Worm (Caenorhabditis elegans) whole organism, young adult: Measurements from ENCODE around the gene F44E2.10.

Source experiments
- F10E7.11 ChIP-seq: sonication (generic microtip); optimal IDR thresholded peaks from 2 replicates; lab custom pipeline; 2017; ENCODE audit warnings: mild to moderate bottlenecking, missing genetic modification characterization, moderate library complexity, missing compliant biosample characterization
- F37B4.10 ChIP-seq: fragments of 200-800 bp; sonication (Bioruptor generic); IDR thresholded peaks from 2 replicates; pipeline ENCODE4 v1.3.6; 2022; ENCODE audit warnings: missing genetic modification characterization, missing compliant biosample characterization
- T07F8.4 ChIP-seq: sonication (generic microtip); optimal IDR thresholded peaks from 2 replicates; lab custom pipeline; 2016; ENCODE audit warnings: mild to moderate bottlenecking, missing genetic modification characterization, moderate library complexity, missing compliant biosample characterization
- Y53G8AR.9 ChIP-seq: fragments of 200-800 bp; sonication (Bioruptor generic); conservative IDR thresholded peaks from 2 replicates; pipeline ENCODE4 v1.3.6; 2022; ENCODE audit warnings: missing genetic modification reagents, missing genetic modification characterization, missing compliant biosample characterization
- Y56A3A.18 ChIP-seq: fragments of 200-800 bp; sonication (Bioruptor generic); IDR thresholded peaks from 2 replicates; pipeline ENCODE4 v1.3.6; 2022; ENCODE audit warnings: missing genetic modification reagents, missing genetic modification characterization, missing compliant biosample characterization
- Y95B8A.8 ChIP-seq: fragments of 200-800 bp; sonication (Bioruptor generic); IDR thresholded peaks from 2 replicates; pipeline ENCODE4 v1.3.6; 2022; ENCODE audit warnings: missing genetic modification reagents, missing genetic modification characterization, missing compliant biosample characterization
- bed-1 ChIP-seq: fragments of 200-800 bp; sonication (Bioruptor generic); IDR thresholded peaks from 2 replicates; pipeline ENCODE4 v1.3.6; 2022; ENCODE audit warnings: missing genetic modification reagents, missing genetic modification characterization, missing compliant biosample characterization
- ceh-100 ChIP-seq: fragments of 200-800 bp; sonication (Bioruptor generic); IDR thresholded peaks from 2 replicates; pipeline ENCODE4 v1.3.6; 2022; ENCODE audit warnings: missing genetic modification reagents, missing genetic modification characterization, missing compliant biosample characterization
- chd-7 ChIP-seq: sonication (generic microtip); optimal IDR thresholded peaks from 2 replicates; lab custom pipeline; 2016; ENCODE audit warnings: mild to moderate bottlenecking, missing genetic modification characterization, moderate library complexity, missing compliant biosample characterization
- dox-1 ChIP-seq: fragments of 200-800 bp; sonication (Bioruptor generic); IDR thresholded peaks from 2 replicates; pipeline ENCODE4 v1.3.6; 2022; ENCODE audit warnings: missing genetic modification reagents, missing genetic modification characterization, missing compliant biosample characterization
- dpl-1 ChIP-seq: fragments of 150-350 bp; optimal IDR thresholded peaks from 2 replicates; lab custom pipeline; 2014; ENCODE audit warnings: missing biosample characterization, missing genetic modification reagents, missing genetic modification characterization
- efl-1 ChIP-seq: fragments of 150-350 bp; optimal IDR thresholded peaks from 2 replicates; lab custom pipeline; 2014; ENCODE audit warnings: missing biosample characterization, missing genetic modification reagents, missing genetic modification characterization
- egl-18 ChIP-seq: fragments of 200-800 bp; sonication (Bioruptor generic); IDR thresholded peaks from 2 replicates; pipeline ENCODE4 v1.3.6; 2022; ENCODE audit warnings: missing genetic modification reagents, missing genetic modification characterization, missing compliant biosample characterization
- ekl-4 ChIP-seq: fragments of 200-800 bp; sonication (Bioruptor generic); IDR thresholded peaks from 2 replicates; pipeline ENCODE4 v1.3.6; 2022; ENCODE audit warnings: missing genetic modification reagents, missing genetic modification characterization, missing compliant biosample characterization
- fkh-3 ChIP-seq: sonication (generic microtip); optimal IDR thresholded peaks from 2 replicates; lab custom pipeline; 2016; ENCODE audit warnings: mild to moderate bottlenecking, missing genetic modification characterization, missing compliant biosample characterization
- him-1 ChIP-seq: sonication (generic microtip); optimal IDR thresholded peaks from 2 replicates; lab custom pipeline; 2016; ENCODE audit warnings: missing genotype, missing genetic modification reagents, missing genetic modification characterization, missing compliant biosample characterization
- hlh-12 ChIP-seq: sonication (generic microtip); optimal IDR thresholded peaks from 2 replicates; lab custom pipeline; 2016; ENCODE audit warnings: missing genetic modification characterization, missing compliant biosample characterization
- lag-1 ChIP-seq: fragments of 200-800 bp; sonication (Bioruptor generic); IDR thresholded peaks from 2 replicates; pipeline ENCODE4 v1.3.6; 2022; ENCODE audit warnings: missing genetic modification reagents, missing genetic modification characterization, missing compliant biosample characterization
- let-526 ChIP-seq: fragments of 200-800 bp; sonication (Bioruptor generic); IDR thresholded peaks from 2 replicates; pipeline ENCODE4 v1.3.6; 2022; ENCODE audit warnings: missing genetic modification reagents, missing genetic modification characterization, missing compliant biosample characterization
- lsy-27 ChIP-seq: sonication (generic microtip); optimal IDR thresholded peaks from 2 replicates; lab custom pipeline; 2017; ENCODE audit warnings: missing genetic modification characterization, mild to moderate bottlenecking, missing compliant biosample characterization, antibody characterized with exemption, missing genotype, borderline replicate concordance; ENCODE audit not compliant: insufficient read depth
- madf-10 ChIP-seq: sonication (generic microtip); optimal IDR thresholded peaks from 2 replicates; lab custom pipeline; 2016; ENCODE audit warnings: mild to moderate bottlenecking, missing genetic modification characterization, missing compliant biosample characterization
- mcd-1 ChIP-seq: fragments of 200-800 bp; sonication (Bioruptor generic); IDR thresholded peaks from 2 replicates; pipeline ENCODE4 v1.3.6; 2022; ENCODE audit warnings: missing genetic modification reagents, missing genetic modification characterization, missing compliant biosample characterization
- mxl-1 ChIP-seq: sonication (generic microtip); optimal IDR thresholded peaks from 2 replicates; lab custom pipeline; 2016; ENCODE audit warnings: missing genetic modification characterization, missing compliant biosample characterization
- nfya-1 ChIP-seq: sonication (generic microtip); optimal IDR thresholded peaks from 2 replicates; lab custom pipeline; 2017; ENCODE audit warnings: antibody characterized with exemption, missing compliant biosample characterization, missing genetic modification characterization, borderline replicate concordance; ENCODE audit not compliant: insufficient read depth
- nfya-2 ChIP-seq: fragments of 200-800 bp; sonication (Bioruptor generic); IDR thresholded peaks from 2 replicates; pipeline ENCODE4 v1.3.6; 2022; ENCODE audit warnings: missing genetic modification reagents, missing genetic modification characterization, missing compliant biosample characterization
- nhr-120 ChIP-seq: fragments of 200-800 bp; sonication (Bioruptor generic); IDR thresholded peaks from 2 replicates; pipeline ENCODE4 v1.3.6; 2022; ENCODE audit warnings: missing genetic modification characterization, missing compliant biosample characterization
- nhr-179 ChIP-seq: sonication (generic microtip); optimal IDR thresholded peaks from 2 replicates; lab custom pipeline; 2016; ENCODE audit warnings: mild to moderate bottlenecking, missing genetic modification characterization, missing compliant biosample characterization
- nhr-80 ChIP-seq: sonication (generic microtip); optimal IDR thresholded peaks from 2 replicates; lab custom pipeline; 2016; ENCODE audit warnings: missing genetic modification characterization, missing compliant biosample characterization
- pbrm-1 ChIP-seq: fragments of 200-800 bp; sonication (Bioruptor generic); IDR thresholded peaks from 2 replicates; pipeline ENCODE4 v1.3.6; 2022; ENCODE audit warnings: missing genetic modification reagents, missing genetic modification characterization, missing compliant biosample characterization
- rpc-1 ChIP-seq, 2 experiments: fragments of 150-350 bp in 1 of 2; sonication (generic microtip) in 1 of 2; optimal IDR thresholded peaks; 2 replicates each; lab custom pipeline; 2014 to 2018; ENCODE audit warnings: missing biosample characterization in 1 of 2, missing genetic modification characterization in 1 of 2, missing genetic modification reagents in 1 of 2, missing genotype in 1 of 2
- snpc-1.1 ChIP-seq: sonication (generic microtip); optimal IDR thresholded peaks from 2 replicates; lab custom pipeline; 2017; ENCODE audit warnings: missing genetic modification characterization, mild to moderate bottlenecking, missing compliant biosample characterization, antibody characterized with exemption, moderate library complexity, missing genotype, missing genetic modification reagents; ENCODE audit not compliant: insufficient read depth
- snpc-1.3 ChIP-seq: sonication (generic microtip); optimal IDR thresholded peaks from 2 replicates; lab custom pipeline; 2017; ENCODE audit warnings: missing genetic modification characterization, mild to moderate bottlenecking, missing compliant biosample characterization, antibody characterized with exemption, moderate library complexity, missing genotype, missing genetic modification reagents; ENCODE audit not compliant: insufficient read depth
- somi-1 ChIP-seq: fragments of 200-800 bp; sonication (Bioruptor generic); optimal IDR thresholded peaks from 2 replicates; lab custom pipeline; 2018; ENCODE audit warnings: mild to moderate bottlenecking, missing genetic modification characterization, missing compliant biosample characterization
- tbp1 ChIP-seq: fragments of 200-800 bp; sonication (Bioruptor generic); optimal IDR thresholded peaks from 2 replicates; lab custom pipeline; 2018; ENCODE audit warnings: mild to moderate bottlenecking, missing genetic modification characterization, missing compliant biosample characterization
- tbx-9 ChIP-seq: sonication (generic microtip); optimal IDR thresholded peaks from 2 replicates; lab custom pipeline; 2016; ENCODE audit warnings: borderline replicate concordance, missing genetic modification characterization, inconsistent platforms, missing compliant biosample characterization
- ztf-22 ChIP-seq: fragments of 200-800 bp; sonication (Bioruptor generic); optimal IDR thresholded peaks from 2 replicates; lab custom pipeline; 2018; ENCODE audit warnings: mild to moderate bottlenecking, missing genetic modification characterization, moderate library complexity, missing compliant biosample characterization
- ztf-28 ChIP-seq: fragments of 200-800 bp; sonication (Bioruptor generic); IDR thresholded peaks from 2 replicates; pipeline ENCODE4 v1.3.6; 2022; ENCODE audit warnings: missing genetic modification reagents, missing genetic modification characterization, missing compliant biosample characterization
- ztf-3 ChIP-seq: fragments of 200-800 bp; sonication (Bioruptor generic); optimal IDR thresholded peaks from 2 replicates; lab custom pipeline; 2018; ENCODE audit warnings: mild to moderate bottlenecking, missing genetic modification characterization, missing compliant biosample characterization

Gene F44E2.10

ce11 chrIII:8809245-8809971 lies 21.5 kb downstream of the F44E2.10 start, which contains the start of gene prx-19 (continued):
- no peak for TF ChIP-seq pbrm-1 (GFP tag; lab: Robert Waterston, UW)
- no peak for TF ChIP-seq him-1 (tag; lab: Kevin White, UChicago)
- TF ChIP-seq tbx-9 (tag; lab: Kevin White, UChicago): no peak
- TF ChIP-seq ekl-4 (GFP tag; lab: Robert Waterston, UW): no peak
- TF ChIP-seq somi-1 (GFP tag; lab: Kevin White, UChicago): no peak
- TF ChIP-seq efl-1 (GFP tag; lab: Kevin White, UChicago): peak; percentile 72
- no peak for TF ChIP-seq nfya-2
- no peak for TF ChIP-seq mxl-1 (tag; lab: Kevin White, UChicago)
- no peak for TF ChIP-seq ztf-22 (GFP tag; lab: Kevin White, UChicago)
- TF ChIP-seq nhr-80 (tag; lab: Kevin White, UChicago): peak; percentile 5
- no peak for TF ChIP-seq bed-1 (GFP tag; lab: Robert Waterston, UW)

ce11 chrIII:8807246-8807645 lies 23.7 kb downstream of the F44E2.10 start, which contains the start of gene F54F2.7:
Gene F54F2.7 (minus strand): TSS chrIII:8807346.
- no peak for TF ChIP-seq egl-18 (GFP tag; lab: Robert Waterston, UW)
- no peak for TF ChIP-seq F37B4.10 (GFP tag; lab: Robert Waterston, UW)
- TF ChIP-seq lag-1 (GFP tag; lab: Robert Waterston, UW): no peak
- no peak for TF ChIP-seq rpc-1 (optimal IDR thresholded peaks at IDR 0.05; lab: Kevin White, UChicago)
- no peak for TF ChIP-seq rpc-1 (tag; optimal IDR thresholded peaks at IDR 0.05; lab: Kevin White, UChicago)
- TF ChIP-seq chd-7: no peak
- TF ChIP-seq tbp1 (GFP tag; lab: Kevin White, UChicago): no peak
- TF ChIP-seq nhr-120 (GFP tag; lab: Robert Waterston, UW): no peak
- TF ChIP-seq Y53G8AR.9: no peak
- TF ChIP-seq ceh-100 (GFP tag; lab: Robert Waterston, UW): no peak
- no peak for TF ChIP-seq fkh-3
- no peak for TF ChIP-seq snpc-1.1
- no peak for TF ChIP-seq F10E7.11
- no peak for TF ChIP-seq ztf-28
- TF ChIP-seq lsy-27 (tag; lab: Kevin White, UChicago): no peak
- no peak for TF ChIP-seq snpc-1.3 (tag; lab: Kevin White, UChicago)

DNA sequence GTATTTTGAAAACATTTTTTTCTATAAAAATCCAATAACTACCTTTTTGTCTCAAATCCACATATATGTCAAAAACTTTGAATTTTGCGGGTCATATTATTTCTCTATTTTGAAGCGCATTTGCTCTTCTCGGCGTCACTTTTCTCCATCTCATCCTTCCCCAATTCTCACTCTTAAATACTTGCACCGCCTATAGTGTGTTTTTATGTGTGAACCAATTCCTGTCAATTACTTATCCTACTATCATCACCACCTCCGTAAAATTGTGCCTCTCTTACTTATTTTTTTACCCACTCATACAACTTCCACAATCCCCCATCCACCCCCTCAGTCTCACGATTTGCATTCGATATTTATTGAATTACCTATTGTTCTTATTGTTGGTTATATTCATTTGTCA lies 25.1 kb downstream of the F44E2.10 start:
- TF ChIP-seq tbx-9 (tag; lab: Kevin White, UChicago): no peak
- no peak for TF ChIP-seq nhr-120 (GFP tag; lab: Robert Waterston, UW)
- TF ChIP-seq let-526 (GFP tag; lab: Robert Waterston, UW): no peak
- TF ChIP-seq nhr-179 (tag; lab: Kevin White, UChicago): no peak
- TF ChIP-seq madf-10 (tag; lab: Kevin White, UChicago): no peak
- no peak for TF ChIP-seq nfya-1 (tag; lab: Kevin White, UChicago)
- TF ChIP-seq ztf-3: no peak
- no peak for TF ChIP-seq dpl-1 (GFP tag; lab: Kevin White, UChicago)
- no peak for TF ChIP-seq F37B4.10 (GFP tag; lab: Robert Waterston, UW)
- no peak for TF ChIP-seq T07F8.4
- TF ChIP-seq dox-1 (GFP tag; lab: Robert Waterston, UW): 0 out of 2 replicates have a peak, but pooled peaks have one; percentile 11
- no peak for TF ChIP-seq mcd-1
- no peak for TF ChIP-seq hlh-12 (tag; lab: Kevin White, UChicago)
- TF ChIP-seq Y95B8A.8 (GFP tag; lab: Robert Waterston, UW): 0 out of 2 replicates have a peak, but pooled peaks have one; percentile 51
- no peak for TF ChIP-seq F10E7.11
- TF ChIP-seq Y56A3A.18 (GFP tag; lab: Robert Waterston, UW): 0 out of 2 replicates have a peak, but pooled peaks have one; percentile 35
